Worm (Caenorhabditis elegans): Measurements from ENCODE around the gene srv-6.
A peak's percentile ranks its signal among the peaks of the same experiment; 100 is the strongest.

Gene srv-6

DNA sequence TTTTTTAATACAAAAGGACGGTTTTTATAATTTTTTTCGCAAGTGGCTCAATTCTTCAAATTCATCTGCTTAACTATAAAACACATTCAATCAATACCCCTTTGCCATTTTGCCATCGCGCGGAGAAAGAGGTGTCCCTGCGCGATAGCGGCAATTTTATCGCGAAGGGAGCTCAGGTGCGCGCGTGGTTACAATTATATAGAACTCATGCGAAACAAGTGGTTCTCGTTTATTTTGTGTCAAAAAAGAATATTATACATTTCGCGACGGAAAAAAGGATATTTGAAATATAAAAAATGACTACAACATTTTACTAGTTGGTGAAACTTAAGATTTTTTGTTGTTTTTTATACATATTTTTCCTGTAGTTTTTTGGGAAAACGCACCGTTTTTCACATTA is 47.7 kb upstream of the srv-6 start (continued):
- TF ChIP-seq elt-2 (tag; optimal IDR thresholded peaks at IDR 0.05) (peak; percentile 91), C16A3.4 (tag; optimal IDR thresholded peaks at IDR 0.05) (peak; percentile 99), snu-23 (GFP tag; optimal IDR thresholded peaks at IDR 0.05) (peak; percentile 100), zip-4 (GFP tag; optimal IDR thresholded peaks at IDR 0.05) (peak; percentile 96), nhr-77 (tag; optimal IDR thresholded peaks at IDR 0.05) (peak; percentile 99), unc-98 (GFP tag; IDR thresholded peaks at IDR 0.05) (peak; percentile 94), fkh-10 (GFP tag; optimal IDR thresholded peaks at IDR 0.05) (peak; percentile 100), ces-1 (GFP tag; optimal IDR thresholded peaks at IDR 0.05) (peak; percentile 96), sptf-1 (tag; optimal IDR thresholded peaks at IDR 0.05) (no peak), lir-3 (tag; optimal IDR thresholded peaks at IDR 0.05; ENCODE audit: poor library complexity) (peak; percentile 94), efl-3 (GFP tag; optimal IDR thresholded peaks at IDR 0.05) (peak; percentile 95), lin-35 (GFP tag; optimal IDR thresholded peaks at IDR 0.05) (peak; percentile 72 to 91), ceh-90 (tag; optimal IDR thresholded peaks at IDR 0.05) (no peak), pqm-1 (tag; optimal IDR thresholded peaks at IDR 0.05) (peak; percentile 90), ceh-8 (GFP tag; optimal IDR thresholded peaks at IDR 0.05) (peak; percentile 100), jun-1 (tag; optimal IDR thresholded peaks at IDR 0.05) (peak; percentile 100), C34B4.2 (tag; optimal IDR thresholded peaks at IDR 0.05) (peak; percentile 33), unc-30 (tag; optimal IDR thresholded peaks at IDR 0.05) (peak; percentile 80), fkh-8 (tag; optimal IDR thresholded peaks at IDR 0.05) (peak; percentile 96), snpc-4 (tag; optimal IDR thresholded peaks at IDR 0.05) (peak; percentile 92), mdl-1 (tag; optimal IDR thresholded peaks at IDR 0.05) (peak in 1 of 2 experiments; percentile 95), nhr-76 (tag; optimal IDR thresholded peaks at IDR 0.05) (peak; percentile 95), nhr-28 (tag; optimal IDR thresholded peaks at IDR 0.05) (peak; percentile 15), pag-3 (tag; optimal IDR thresholded peaks at IDR 0.05; ENCODE audit: borderline replicate concordance, insufficient read depth) (no peak), lin-39 (tag; optimal IDR thresholded peaks at IDR 0.05) (peak; percentile 99), C04F5.9 (tag; optimal IDR thresholded peaks at IDR 0.05) (peak; percentile 96), nhr-47 (tag; optimal IDR thresholded peaks at IDR 0.05) (peak; percentile 100), nhr-85 (tag) (peak; percentile 98), fos-1 (tag; optimal IDR thresholded peaks at IDR 0.05) (peak; percentile 97), ceh-82 (tag; optimal IDR thresholded peaks at IDR 0.05) (peak; percentile 99 to 100 (median 100)), dpl-1 (GFP tag; optimal IDR thresholded peaks at IDR 0.05) (peak; percentile 56 to 71 (median 61)), tbx-2 (tag; optimal IDR thresholded peaks at IDR 0.05) (peak; percentile 100), zag-1 (tag; optimal IDR thresholded peaks at IDR 0.05) (peak; percentile 53), mab-9 (GFP tag; IDR thresholded peaks at IDR 0.05) (peak; percentile 98), Y116A8C.19 (tag; optimal IDR thresholded peaks at IDR 0.05; ENCODE audit: borderline replicate concordance) (peak; percentile 42), blmp-1 (tag; optimal IDR thresholded peaks at IDR 0.05) (peak; percentile 42), ceh-63 (GFP tag; optimal IDR thresholded peaks at IDR 0.05) (peak; percentile 88), egl-13 (tag; optimal IDR thresholded peaks at IDR 0.05) (peak; percentile 100), ztf-11 (tag; optimal IDR thresholded peaks at IDR 0.05) (peak; percentile 78 to 99), fkh-4 (tag; optimal IDR thresholded peaks at IDR 0.05; ENCODE audit: borderline replicate concordance) (peak; percentile 94), alr-1 (tag; optimal IDR thresholded peaks at IDR 0.05; ENCODE audit: borderline replicate concordance) (no peak), ztf-4 (tag; optimal IDR thresholded peaks at IDR 0.05) (peak; percentile 99), tlp-1 (tag; optimal IDR thresholded peaks at IDR 0.05) (no peak), mef-2 (tag; optimal IDR thresholded peaks at IDR 0.05) (peak; percentile 88), hlh-17 (GFP tag; optimal IDR thresholded peaks at IDR 0.05; ENCODE audit: borderline replicate concordance) (no peak), nhr-19 (GFP tag; conservative IDR thresholded peaks at IDR 0.05) (peak; percentile 99), egl-27 (tag; optimal IDR thresholded peaks at IDR 0.05) (peak; percentile 91 to 93), nhr-12 (tag; optimal IDR thresholded peaks at IDR 0.05) (peak; percentile 85), nhr-84 (tag; optimal IDR thresholded peaks at IDR 0.05) (no peak), sox-4 (tag; optimal IDR thresholded peaks at IDR 0.05) (peak; percentile 100), unc-62 (GFP tag; optimal IDR thresholded peaks at IDR 0.05) (peak; percentile 34), swsn-7 (tag; optimal IDR thresholded peaks at IDR 0.05) (peak; percentile 99), ama-1 (optimal IDR thresholded peaks at IDR 0.05) (peak; percentile 27)
